Fruit fly (Drosophila melanogaster) whole organism, prepupa: ENCODE results near the gene CG13454.

ENCODE experiments used
- CG6792 ChIP-seq: fragments of 200-800 bp; sonication (Bioruptor generic); optimal IDR thresholded peaks from 3 replicates; lab custom pipeline; 2016; ENCODE audit warnings: missing biosample characterization, missing genetic modification characterization
- CG6854 ChIP-seq: fragments of 200-800 bp; sonication (Bioruptor generic); optimal IDR thresholded peaks from 2 replicates; lab custom pipeline; 2017; ENCODE audit warnings: missing biosample characterization, mild to moderate bottlenecking, missing genetic modification characterization
- Hr39 ChIP-seq: fragments of 200-800 bp; sonication (Bioruptor generic); optimal IDR thresholded peaks from 2 replicates; lab custom pipeline; 2016; ENCODE audit warnings: missing biosample characterization, missing genetic modification characterization
- dac ChIP-seq: fragments of 200-800 bp; sonication (Bioruptor generic); optimal IDR thresholded peaks from 2 replicates; lab custom pipeline; 2017; ENCODE audit warnings: missing biosample characterization, mild to moderate bottlenecking, missing genetic modification characterization

DNA sequence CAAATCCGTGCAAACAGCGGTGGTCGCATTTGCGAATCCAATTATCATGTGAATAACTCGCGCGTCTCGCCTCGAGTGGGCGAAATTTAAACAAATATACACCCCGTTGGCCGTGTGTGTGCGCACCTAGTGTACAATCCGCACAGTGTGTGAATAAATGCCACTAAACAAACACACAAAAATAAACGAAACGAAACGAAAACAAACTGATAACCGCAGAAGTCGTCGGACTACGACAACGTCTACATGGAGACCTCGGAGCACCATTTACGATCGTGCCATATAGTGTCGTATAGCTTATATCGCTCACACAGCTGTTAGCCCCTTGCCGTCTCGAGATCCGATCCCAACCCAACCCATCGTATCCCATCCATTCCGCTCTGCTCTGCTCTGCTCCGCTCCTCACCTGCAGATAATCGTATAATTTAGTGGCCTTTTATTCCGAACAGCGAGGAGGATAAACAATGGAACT, 49.7 kb upstream of the CG13454 start:
- no peak for TF ChIP-seq CG6792 (GFP tag; lab: Kevin White, UChicago)
- peak; percentile 13 for TF ChIP-seq CG6854 (GFP tag; lab: Kevin White, UChicago)
- TF ChIP-seq dac (GFP tag; lab: Kevin White, UChicago) = no peak
- TF ChIP-seq Hr39 (GFP tag; lab: Kevin White, UChicago) = no peak
